Fruit fly (Drosophila melanogaster): ENCODE measurements around the gene Bsg.
A peak's percentile ranks its signal among the peaks of the same experiment; 100 is the strongest.

The Bsg gene

DNA sequence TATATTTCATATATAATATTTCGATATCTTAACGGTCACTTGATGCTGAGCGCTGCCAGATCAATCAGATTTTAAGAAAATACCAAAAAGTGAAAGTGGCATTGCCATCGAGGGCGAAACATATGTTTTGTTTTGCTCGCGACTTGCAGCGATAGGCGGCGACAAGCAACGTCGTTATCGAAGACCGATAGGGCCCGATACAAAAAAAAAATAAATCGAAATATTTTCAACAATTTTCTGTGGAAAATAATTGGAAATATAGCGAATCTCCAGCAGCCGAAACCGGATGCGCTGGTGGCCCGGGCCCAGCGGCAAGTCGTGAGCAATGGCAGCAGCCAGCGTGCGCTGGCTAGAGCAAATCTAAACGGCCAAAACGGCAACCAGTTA is 39.9 kb upstream of the Bsg start, which contains the start of gene Megf8:
Gene Megf8 (plus strand): TSS at position 190 of the 387 bp plus-strand sequence.
- TF ChIP-seq GATAd (GFP tag; optimal IDR thresholded peaks at IDR 0.05) (no peak), CG32264 (GFP tag; optimal IDR thresholded peaks at IDR 0.05) (no peak), psq (GFP tag; optimal IDR thresholded peaks at IDR 0.05) (no peak), rgr (GFP tag; optimal IDR thresholded peaks at IDR 0.05) (no peak), sv (GFP tag; optimal IDR thresholded peaks at IDR 0.05) (no peak), woc (GFP tag; optimal IDR thresholded peaks at IDR 0.05) (no peak), Vsx2 (GFP tag; optimal IDR thresholded peaks at IDR 0.05; ENCODE audit: partially characterized antibody) (no peak), h (GFP tag; optimal IDR thresholded peaks at IDR 0.05) (no peak), br (GFP tag; optimal IDR thresholded peaks at IDR 0.05) (no peak), ey (GFP tag; optimal IDR thresholded peaks at IDR 0.05) (no peak), fru (GFP tag; optimal IDR thresholded peaks at IDR 0.05) (no peak), Hr78 (GFP tag; optimal IDR thresholded peaks at IDR 0.05) (no peak), Myc (optimal IDR thresholded peaks at IDR 0.05) (no peak), CrebA (GFP tag; optimal IDR thresholded peaks at IDR 0.05; ENCODE audit: borderline replicate concordance) (no peak), dsf (GFP tag; optimal IDR thresholded peaks at IDR 0.05; ENCODE audit: borderline replicate concordance) (no peak), tai (GFP tag; optimal IDR thresholded peaks at IDR 0.05) (no peak), Hnf4 (GFP tag; optimal IDR thresholded peaks at IDR 0.05) (no peak)

DNA sequence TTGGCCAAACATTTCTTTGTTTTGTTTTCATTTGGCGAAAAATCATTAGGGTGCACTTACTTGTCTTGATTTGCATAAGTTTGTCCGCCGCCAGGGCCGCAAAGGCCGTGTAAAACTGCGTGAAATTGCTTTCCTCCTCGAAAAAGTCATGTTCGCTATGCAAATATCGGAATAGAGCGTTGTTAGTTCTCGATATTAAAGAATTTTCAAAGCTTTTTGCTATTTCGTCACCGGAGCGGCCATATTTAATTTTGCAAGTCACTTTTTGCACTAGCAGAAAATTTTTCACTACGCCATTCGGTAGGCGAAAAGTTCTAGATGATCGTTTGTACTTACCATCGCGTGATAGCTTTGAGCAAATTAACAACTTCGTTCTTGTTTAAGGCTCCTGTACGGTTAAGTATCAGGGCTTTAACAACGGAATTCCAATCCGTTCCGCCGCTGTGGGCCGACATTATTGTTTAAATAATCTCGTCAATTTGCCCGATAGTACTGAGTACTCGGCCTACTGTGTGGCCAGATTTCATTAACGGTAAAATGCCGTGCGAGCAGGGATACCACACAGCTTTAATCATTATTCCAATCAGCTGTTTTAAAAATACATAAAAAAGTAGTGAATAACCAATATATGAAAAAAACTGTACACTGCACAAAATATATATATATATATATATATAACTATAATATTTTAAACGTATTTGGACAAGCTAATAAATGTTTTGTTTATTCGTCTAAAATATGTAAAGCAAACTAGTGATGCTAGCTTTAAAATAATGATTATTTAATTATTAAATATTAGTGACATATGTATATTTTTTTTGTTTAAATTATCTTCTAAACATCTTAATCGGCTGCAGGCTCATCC is 11.9 kb upstream of the Bsg start, which contains the start of gene poe:
Gene poe (minus strand): TSS at position 513 of the 865 bp plus-strand sequence.
- TF ChIP-seq Hr83 (GFP tag; optimal IDR thresholded peaks at IDR 0.05; ENCODE audit: poor library complexity, severe bottlenecking) (peak; percentile 68), CG32264 (GFP tag; optimal IDR thresholded peaks at IDR 0.05) (no peak), Rel (GFP tag; optimal IDR thresholded peaks at IDR 0.05) (no peak), Rel (tag; optimal IDR thresholded peaks at IDR 0.05) (peak; percentile 78), Sp1 (GFP tag; optimal IDR thresholded peaks at IDR 0.05) (peak; percentile 62)

DNA sequence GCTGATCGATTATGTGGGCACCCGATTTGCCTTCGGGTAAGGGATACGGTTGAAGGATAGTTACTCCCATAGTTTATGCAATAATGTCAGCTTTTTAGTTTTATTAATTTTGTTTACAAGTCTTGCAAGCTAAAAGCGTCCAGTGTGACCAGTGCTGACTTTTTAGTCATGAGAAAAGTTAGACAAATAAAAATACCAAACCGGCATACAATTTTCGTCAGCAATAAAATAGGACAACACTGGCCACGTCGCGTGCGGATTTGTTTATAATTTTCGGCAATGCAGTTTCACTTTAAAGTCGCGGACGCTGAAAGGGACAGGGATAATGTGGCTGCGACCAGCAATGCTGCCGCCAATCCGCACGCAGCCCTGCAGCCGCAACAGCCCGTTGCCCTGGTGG is 10.5 kb upstream of the Bsg start, which contains the start of the genes MED20 and Trf:
Gene MED20 (minus strand): TSS at position 157 of the 400 bp plus-strand sequence.
Gene Trf (plus strand): TSS at position 204 of the 400 bp plus-strand sequence.
- no peak for TF ChIP-seq tai (GFP tag; optimal IDR thresholded peaks at IDR 0.05)
- no peak for TF ChIP-seq Rel (GFP tag; optimal IDR thresholded peaks at IDR 0.05)
- TF ChIP-seq Rel (tag; optimal IDR thresholded peaks at IDR 0.05) = no peak
- TF ChIP-seq GATAd (GFP tag; optimal IDR thresholded peaks at IDR 0.05) = no peak
- TF ChIP-seq Hr83 (GFP tag; optimal IDR thresholded peaks at IDR 0.05; ENCODE audit: poor library complexity, severe bottlenecking) = no peak
- no peak for TF ChIP-seq OdsH (GFP tag; optimal IDR thresholded peaks at IDR 0.05)
- TF ChIP-seq CG9705 (GFP tag; optimal IDR thresholded peaks at IDR 0.05) = no peak
- no peak for TF ChIP-seq dl (GFP tag; optimal IDR thresholded peaks at IDR 0.05; ENCODE audit: insufficient read depth in 1 of 2, partially characterized antibody in 2 of 2)
- TF ChIP-seq jim (GFP tag; optimal IDR thresholded peaks at IDR 0.05) = no peak

DNA sequence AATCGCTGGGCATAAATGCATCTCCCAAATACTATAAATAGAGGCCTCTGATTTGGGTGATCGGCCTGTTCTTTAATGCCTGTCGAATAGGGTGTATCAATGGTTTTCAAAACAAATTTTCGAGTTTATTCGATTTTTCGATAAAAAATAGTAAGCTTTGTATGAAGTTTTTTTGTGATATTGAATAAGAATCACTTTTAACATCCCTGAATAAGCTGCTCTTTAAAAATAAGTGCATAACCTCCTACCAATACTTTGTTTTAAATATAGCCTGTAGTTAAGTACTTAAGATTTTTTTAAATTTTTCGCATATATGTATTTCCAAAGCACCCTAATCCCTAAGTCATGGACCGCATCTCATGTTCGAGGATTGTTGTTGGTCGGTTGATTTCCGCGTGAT is 2.6 kb upstream of the Bsg start:
- TF ChIP-seq dsf (GFP tag; optimal IDR thresholded peaks at IDR 0.05; ENCODE audit: borderline replicate concordance) (no peak), Dif (GFP tag; optimal IDR thresholded peaks at IDR 0.05; ENCODE audit: partially characterized antibody) (no peak), Sp1 (GFP tag; optimal IDR thresholded peaks at IDR 0.05) (no peak), ey (GFP tag; optimal IDR thresholded peaks at IDR 0.05) (peak; percentile 5)

DNA sequence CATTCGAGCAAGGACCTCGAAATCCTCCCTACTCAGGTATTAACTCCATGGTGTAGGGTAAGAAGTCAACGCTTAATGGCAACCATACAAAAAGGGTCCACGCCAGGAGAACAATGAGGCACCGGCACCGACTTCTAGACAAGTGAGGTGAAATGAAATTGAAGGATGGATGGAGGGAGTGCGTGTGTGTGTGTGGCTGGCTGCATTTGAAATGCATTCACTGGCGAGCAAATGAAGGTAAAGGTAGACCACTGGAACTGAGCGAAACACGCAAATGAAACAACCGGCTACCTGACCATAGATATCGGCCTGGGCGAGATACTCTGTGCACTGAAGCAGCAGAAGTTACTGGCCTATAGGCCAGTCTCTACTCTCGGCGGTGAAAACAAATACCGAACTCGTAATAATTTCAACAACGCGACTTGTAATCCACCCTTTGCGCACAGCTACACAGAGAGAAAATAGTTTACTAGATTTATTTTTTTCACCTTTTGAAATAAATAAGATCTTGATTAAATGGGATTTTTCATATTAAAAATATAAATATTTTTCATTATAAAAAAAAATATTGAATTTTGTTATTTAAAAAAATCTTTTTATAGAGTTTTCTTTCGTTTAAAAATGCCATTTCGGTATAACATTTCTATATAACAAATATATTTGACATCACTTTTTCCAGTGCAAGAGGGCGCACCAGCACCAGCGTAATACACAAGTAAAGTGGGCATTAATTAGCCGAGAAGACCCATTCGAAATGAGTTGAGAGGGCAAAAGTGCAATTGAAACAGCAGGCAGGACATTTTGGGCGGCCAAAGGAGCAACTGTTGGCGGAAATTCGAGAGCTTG is 1.4 kb upstream of the Bsg start:
- peak; percentile 77 for TF ChIP-seq Sp1 (GFP tag; optimal IDR thresholded peaks at IDR 0.05)
- TF ChIP-seq Rel (GFP tag; optimal IDR thresholded peaks at IDR 0.05) = no peak
- TF ChIP-seq Rel (tag; optimal IDR thresholded peaks at IDR 0.05) = no peak
- TF ChIP-seq Jra (GFP tag; optimal IDR thresholded peaks at IDR 0.05) = no peak
- no peak for TF ChIP-seq dmrt93B (GFP tag; optimal IDR thresholded peaks at IDR 0.05)
- TF ChIP-seq Hnf4 (GFP tag; optimal IDR thresholded peaks at IDR 0.05) = peak; percentile 33
- TF ChIP-seq N (GFP tag; optimal IDR thresholded peaks at IDR 0.05) = no peak
- TF ChIP-seq ey (GFP tag; optimal IDR thresholded peaks at IDR 0.05) = peak; percentile 1
- no peak for TF ChIP-seq Hr78 (GFP tag; optimal IDR thresholded peaks at IDR 0.05)
- no peak for TF ChIP-seq dsf (GFP tag; optimal IDR thresholded peaks at IDR 0.05; ENCODE audit: borderline replicate concordance)
- peak in 1 of 2 experiments; percentile 76 for TF ChIP-seq foxo (GFP tag; optimal IDR thresholded peaks at IDR 0.05)
- TF ChIP-seq Dif (GFP tag; optimal IDR thresholded peaks at IDR 0.05; ENCODE audit: partially characterized antibody) = no peak
- peak; percentile 64 for TF ChIP-seq psq (GFP tag; optimal IDR thresholded peaks at IDR 0.05)
- TF ChIP-seq OdsH (GFP tag; optimal IDR thresholded peaks at IDR 0.05) = peak; percentile 71
- TF ChIP-seq sv (GFP tag; optimal IDR thresholded peaks at IDR 0.05) = peak; percentile 23
- TF ChIP-seq rgr (GFP tag; optimal IDR thresholded peaks at IDR 0.05) = peak; percentile 82
- TF ChIP-seq Vsx2 (GFP tag; optimal IDR thresholded peaks at IDR 0.05; ENCODE audit: partially characterized antibody) = peak; percentile 60

Measured in whole organism, wandering third instar larva.